Worm (Caenorhabditis elegans) whole organism, early embryonic: Measurements from ENCODE around the gene F29B9.8.

Experiments
- B0310.2 ChIP-seq: sonication (generic microtip); optimal IDR thresholded peaks from 2 replicates; lab custom pipeline; 2016; ENCODE audit warnings: mild to moderate bottlenecking, missing genetic modification characterization, missing compliant biosample characterization
- F13C5.2 ChIP-seq: sonication (generic microtip); optimal IDR thresholded peaks from 2 replicates; lab custom pipeline; 2017; ENCODE audit warnings: mild to moderate bottlenecking, missing genetic modification characterization, inconsistent platforms, missing compliant biosample characterization
- aly-1 ChIP-seq: sonication (generic microtip); optimal IDR thresholded peaks from 2 replicates; lab custom pipeline; 2016; ENCODE audit warnings: missing genetic modification characterization, missing compliant biosample characterization
- ama-1 ChIP-seq: fragments of 150-350 bp; optimal IDR thresholded peaks from 2 replicates; lab custom pipeline; 2014
- ceh-13 ChIP-seq: fragments of 200-800 bp; sonication (Bioruptor generic); optimal IDR thresholded peaks from 2 replicates; lab custom pipeline; 2018; ENCODE audit warnings: mild to moderate bottlenecking, missing genetic modification characterization, missing compliant biosample characterization
- ceh-36 ChIP-seq: sonication (generic microtip); optimal IDR thresholded peaks from 2 replicates; lab custom pipeline; 2016; ENCODE audit warnings: missing genetic modification characterization, inconsistent platforms, missing compliant biosample characterization
- ets-7 ChIP-seq: sonication (generic microtip); optimal IDR thresholded peaks from 2 replicates; lab custom pipeline; 2016; ENCODE audit warnings: missing genotype, missing genetic modification characterization, missing compliant biosample characterization
- flt-1 ChIP-seq: fragments of 200-800 bp; sonication (Bioruptor generic); IDR thresholded peaks from 2 replicates; pipeline ENCODE4 v1.3.6; 2022; ENCODE audit warnings: missing genetic modification characterization, missing compliant biosample characterization
- hmbx-1 ChIP-seq: sonication (generic microtip); optimal IDR thresholded peaks from 2 replicates; lab custom pipeline; 2016; ENCODE audit warnings: mild to moderate bottlenecking, missing genetic modification characterization, missing compliant biosample characterization
- hmg-4 ChIP-seq: fragments of 200-800 bp; sonication (Bioruptor generic); optimal IDR thresholded peaks from 2 replicates; lab custom pipeline; 2018; ENCODE audit warnings: mild to moderate bottlenecking, missing genetic modification characterization, missing compliant biosample characterization
- hnd-1 ChIP-seq: sonication (generic microtip); optimal IDR thresholded peaks from 2 replicates; lab custom pipeline; 2016; ENCODE audit warnings: missing genetic modification characterization, missing compliant biosample characterization
- pes-1 ChIP-seq: fragments of 200-800 bp; sonication (Bioruptor generic); IDR thresholded peaks from 2 replicates; pipeline ENCODE4 v1.3.6; 2022; ENCODE audit warnings: missing genetic modification reagents, missing genetic modification characterization, missing compliant biosample characterization
- scrt-1 ChIP-seq: fragments of 200-800 bp; sonication (Bioruptor generic); IDR thresholded peaks from 2 replicates; pipeline ENCODE4 v1.3.6; 2022; ENCODE audit warnings: missing genetic modification characterization, missing compliant biosample characterization
- sea-1 ChIP-seq: fragments of 200-800 bp; sonication (Bioruptor generic); conservative IDR thresholded peaks from 2 replicates; pipeline ENCODE4 v1.3.6; 2022; ENCODE audit warnings: missing genetic modification characterization, missing compliant biosample characterization
- tbx-11 ChIP-seq: fragments of 200-800 bp; sonication (Bioruptor generic); IDR thresholded peaks from 2 replicates; pipeline ENCODE4 v1.3.6; 2022; ENCODE audit warnings: missing genetic modification characterization, missing compliant biosample characterization
- tbx-37 ChIP-seq: fragments of 200-800 bp; sonication (Bioruptor generic); conservative IDR thresholded peaks from 2 replicates; pipeline ENCODE4 v1.3.6; 2022; ENCODE audit warnings: missing genetic modification reagents, missing genetic modification characterization, missing compliant biosample characterization
- tra-4 ChIP-seq: sonication (generic microtip); optimal IDR thresholded peaks from 2 replicates; lab custom pipeline; 2017; ENCODE audit warnings: missing genetic modification characterization, missing compliant biosample characterization

F29B9.8 gene

ce11 chrIV:4667383-4667782 lies 19.9 kb downstream of the F29B9.8 start:
- TF ChIP-seq hmg-4 (no peak), pes-1 (GFP tag; lab: Robert Waterston, UW) (no peak)

DNA sequence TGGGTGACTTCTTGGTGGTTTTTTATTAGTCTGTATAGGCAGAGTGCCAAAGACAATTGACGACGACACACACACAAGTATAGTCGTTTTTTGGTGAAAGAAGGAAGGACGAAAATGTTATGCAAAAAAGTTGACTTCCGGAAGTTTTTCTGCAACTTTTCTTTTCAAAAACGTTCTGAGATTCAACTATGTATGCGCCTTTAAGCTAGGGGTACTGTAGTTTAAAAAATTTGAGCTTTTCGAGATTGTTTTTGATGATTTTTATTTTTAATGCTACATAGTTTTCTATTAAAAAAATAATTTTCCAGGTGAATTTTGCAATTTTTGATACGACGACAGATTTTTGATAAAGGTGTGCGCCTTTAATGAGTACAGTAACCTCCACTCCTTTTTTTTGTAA lies 20.4 kb downstream of the F29B9.8 start:
- TF ChIP-seq tbx-11 (no peak), sea-1 (no peak), hmg-4 (no peak), B0310.2 (tag; lab: Kevin White, UChicago) (no peak)

DNA sequence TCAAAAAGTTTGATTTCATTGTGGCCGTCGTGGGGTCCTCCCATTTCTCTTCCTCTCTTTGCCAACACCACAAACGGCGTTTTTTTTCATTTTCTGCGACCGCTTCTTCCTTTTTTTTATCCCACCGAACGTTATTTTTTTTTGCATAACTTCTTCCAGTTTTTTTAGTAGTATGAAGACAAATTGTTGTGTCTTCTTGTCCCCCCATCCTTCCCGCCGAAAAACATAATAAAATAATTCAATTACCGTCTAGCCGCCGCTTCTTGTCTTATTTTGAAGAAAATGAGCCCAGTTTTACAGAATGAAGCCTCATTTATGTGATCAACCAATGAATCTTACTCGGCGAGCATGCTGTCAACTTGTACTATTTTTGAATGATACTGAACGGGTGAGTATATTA lies 21.8 kb downstream of the F29B9.8 start, which contains the start of gene F29B9.12:
F29B9.12 (plus strand) TSS at position 301 of the 400 bp plus-strand sequence.
- TF ChIP-seq hnd-1 (tag; lab: Kevin White, UChicago) (no peak), tra-4 (tag; lab: Kevin White, UChicago) (no peak), aly-1 (tag; lab: Kevin White, UChicago) (no peak), F13C5.2 (no peak), pes-1 (GFP tag; lab: Robert Waterston, UW) (no peak), hmg-4 (no peak)

DNA sequence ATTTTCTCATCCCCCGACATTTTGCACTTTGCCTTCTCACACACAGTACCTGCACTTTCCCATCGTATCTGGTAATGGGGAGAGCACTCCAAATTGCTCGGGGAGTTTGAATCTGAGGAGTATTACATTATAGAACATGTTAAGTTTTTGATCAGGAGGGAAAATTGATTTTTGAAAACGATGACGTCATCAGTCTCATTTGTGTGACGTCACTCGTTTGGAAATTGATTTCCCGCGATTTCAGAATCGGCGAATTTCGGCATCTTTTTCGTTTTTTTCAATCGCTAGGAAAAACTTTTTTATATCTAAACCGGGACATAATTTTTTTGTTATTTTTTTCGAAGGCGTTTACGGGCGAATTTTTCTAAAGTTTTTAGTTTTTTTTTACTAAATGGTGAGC lies 25.8 kb downstream of the F29B9.8 start:
- TF ChIP-seq ceh-13 (GFP tag; lab: Kevin White, UChicago) (no peak), sea-1 (no peak), hmg-4 (no peak), tbx-11 (no peak), tbx-37 (GFP tag; lab: Robert Waterston, UW) (no peak), scrt-1 (no peak), F13C5.2 (no peak), B0310.2 (tag; lab: Kevin White, UChicago) (no peak), aly-1 (tag; lab: Kevin White, UChicago) (no peak), ets-7 (tag; lab: Kevin White, UChicago) (no peak), hmbx-1 (tag; lab: Kevin White, UChicago) (no peak), pes-1 (GFP tag; lab: Robert Waterston, UW) (no peak), ama-1 (lab: Kevin White, UChicago) (no peak), flt-1 (GFP tag; lab: Robert Waterston, UW) (no peak), tra-4 (tag; lab: Kevin White, UChicago) (no peak), ceh-36 (tag; lab: Kevin White, UChicago) (no peak), hnd-1 (tag; lab: Kevin White, UChicago) (no peak)

- no peak for TF ChIP-seq scrt-1
- no peak for TF ChIP-seq hmbx-1 (tag; lab: Kevin White, UChicago)
- no peak for TF ChIP-seq ets-7 (tag; lab: Kevin White, UChicago)
- TF ChIP-seq hnd-1 (tag; lab: Kevin White, UChicago): no peak
- TF ChIP-seq B0310.2 (tag; lab: Kevin White, UChicago): no peak
- TF ChIP-seq ama-1 (lab: Kevin White, UChicago): no peak
- TF ChIP-seq F13C5.2: no peak
- TF ChIP-seq hmg-4: no peak
- TF ChIP-seq aly-1 (tag; lab: Kevin White, UChicago): no peak
- TF ChIP-seq tbx-37 (GFP tag; lab: Robert Waterston, UW): no peak
Measured at ce11 chrIV:4674322-4674721, 26.8 kb downstream of the F29B9.8 start.

DNA sequence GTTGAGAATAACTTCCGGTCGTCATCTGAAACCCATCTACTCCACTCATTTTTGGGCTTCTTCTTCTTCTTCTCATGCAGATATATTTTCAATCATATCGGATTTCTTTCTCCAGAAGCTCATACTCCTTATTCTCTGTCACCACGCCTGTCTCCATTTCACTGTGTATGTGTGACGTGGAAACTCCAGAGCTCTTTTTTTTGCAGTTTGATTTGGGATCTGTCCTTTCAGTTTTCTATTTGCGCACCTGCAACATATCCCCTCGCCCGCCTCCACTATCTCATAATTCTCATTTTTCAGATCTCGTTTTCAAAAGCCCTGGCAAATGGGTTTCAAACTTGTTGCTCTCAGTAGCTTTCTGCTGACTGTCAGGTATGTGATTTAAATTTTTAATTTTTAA lies 31.2 kb downstream of the F29B9.8 start, which contains the start of gene kin-36:
kin-36 (plus strand) TSS at position 301 of the 400 bp plus-strand sequence.
- TF ChIP-seq ceh-36 (tag; lab: Kevin White, UChicago): no peak
- TF ChIP-seq hmg-4: no peak
- TF ChIP-seq aly-1 (tag; lab: Kevin White, UChicago): no peak
- TF ChIP-seq flt-1 (GFP tag; lab: Robert Waterston, UW): no peak
- no peak for TF ChIP-seq tbx-37 (GFP tag; lab: Robert Waterston, UW)
- TF ChIP-seq B0310.2 (tag; lab: Kevin White, UChicago): no peak
- TF ChIP-seq hnd-1 (tag; lab: Kevin White, UChicago): no peak
- no peak for TF ChIP-seq sea-1
- TF ChIP-seq hmbx-1 (tag; lab: Kevin White, UChicago): no peak
- TF ChIP-seq tra-4 (tag; lab: Kevin White, UChicago): no peak
- TF ChIP-seq tbx-11: no peak
- TF ChIP-seq ets-7 (tag; lab: Kevin White, UChicago): no peak

DNA sequence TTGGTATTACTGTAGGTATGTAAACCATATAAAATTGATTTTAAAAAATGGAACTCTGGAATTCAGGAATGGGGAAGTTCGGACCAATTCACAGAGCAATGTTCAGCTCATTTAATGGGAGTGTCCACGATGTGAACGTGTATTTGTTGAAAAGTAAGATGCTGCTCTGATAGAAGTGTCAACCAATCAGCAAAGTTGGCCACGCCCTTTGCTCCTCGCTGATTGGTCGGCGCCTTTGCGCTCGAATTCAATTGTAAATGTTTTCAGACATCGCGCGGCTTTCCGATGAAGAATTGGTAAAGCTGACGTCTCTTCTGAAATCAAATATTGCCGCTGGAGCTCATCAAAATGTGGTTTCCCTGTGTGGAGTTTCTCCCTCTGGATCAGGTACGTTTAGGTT lies 35.7 kb downstream of the F29B9.8 start:
- TF ChIP-seq tbx-11 (no peak), scrt-1 (no peak), F13C5.2 (no peak), hnd-1 (tag; lab: Kevin White, UChicago) (no peak), B0310.2 (tag; lab: Kevin White, UChicago) (no peak), ceh-36 (tag; lab: Kevin White, UChicago) (no peak), sea-1 (no peak)

ce11 chrIV:4686291-4686830 lies 38.9 kb downstream of the F29B9.8 start:
- TF ChIP-seq flt-1 (GFP tag; lab: Robert Waterston, UW) (no peak), sea-1 (no peak), tbx-37 (GFP tag; lab: Robert Waterston, UW) (no peak), ama-1 (lab: Kevin White, UChicago) (no peak), pes-1 (GFP tag; lab: Robert Waterston, UW) (no peak), hnd-1 (tag; lab: Kevin White, UChicago) (no peak), ceh-36 (tag; lab: Kevin White, UChicago) (no peak)

- TF ChIP-seq ceh-13 (GFP tag; lab: Kevin White, UChicago) (no peak), hmg-4 (no peak), B0310.2 (tag; lab: Kevin White, UChicago) (no peak), ets-7 (tag; lab: Kevin White, UChicago) (no peak), tbx-37 (GFP tag; lab: Robert Waterston, UW) (no peak), F13C5.2 (no peak), ceh-36 (tag; lab: Kevin White, UChicago) (no peak), tra-4 (tag; lab: Kevin White, UChicago) (no peak), flt-1 (GFP tag; lab: Robert Waterston, UW) (no peak), pes-1 (GFP tag; lab: Robert Waterston, UW) (no peak), aly-1 (tag; lab: Kevin White, UChicago) (no peak), hnd-1 (tag; lab: Kevin White, UChicago) (no peak), tbx-11 (no peak), ama-1 (lab: Kevin White, UChicago) (no peak), hmbx-1 (tag; lab: Kevin White, UChicago) (no peak), sea-1 (no peak), scrt-1 (no peak)
Measured at ce11 chrIV:4686898-4687297, 39.4 kb downstream of the F29B9.8 start.
